Fruit fly (Drosophila melanogaster) whole organism, embryonic: ENCODE data around the gene Cat.

Experiments
- CG12769 ChIP-seq: fragments of 200-800 bp; sonication (Bioruptor generic); optimal IDR thresholded peaks from 2 replicates; lab custom pipeline; 2019; ENCODE audit warnings: missing biosample characterization, mild to moderate bottlenecking, missing genetic modification characterization, moderate library complexity
- CG17612 ChIP-seq: fragments of 200-800 bp; sonication (Bioruptor generic); IDR thresholded peaks from 2 replicates; pipeline ENCODE4 v1.3.6; 2022; ENCODE audit warnings: missing biosample characterization, missing genetic modification characterization
- CG42726 ChIP-seq: fragments of 200-800 bp; sonication (Bioruptor generic); IDR thresholded peaks from 2 replicates; pipeline ENCODE4 v1.3.6; 2022; ENCODE audit warnings: missing biosample characterization, missing genetic modification characterization; ENCODE audit not compliant: partially characterized antibody
- CG4730 ChIP-seq: fragments of 200-800 bp; sonication (Bioruptor generic); IDR thresholded peaks from 2 replicates; pipeline ENCODE4 v1.3.6; 2022; ENCODE audit warnings: missing biosample characterization, missing genetic modification characterization
- CG8089 ChIP-seq: fragments of 200-800 bp; sonication (Bioruptor generic); optimal IDR thresholded peaks from 3 replicates; lab custom pipeline; 2016; ENCODE audit warnings: missing biosample characterization, missing genetic modification characterization
- Deaf1 ChIP-seq: fragments of 200-800 bp; optimal IDR thresholded peaks from 3 replicates; lab custom pipeline; 2019; ENCODE audit warnings: missing biosample characterization, mild to moderate bottlenecking, missing genetic modification characterization, moderate library complexity
- Ravus ChIP-seq: fragments of 200-800 bp; sonication (Bioruptor generic); IDR thresholded peaks from 2 replicates; pipeline ENCODE4 v1.3.6; 2022; ENCODE audit warnings: missing biosample characterization, missing genetic modification characterization
- bbx ChIP-seq: fragments of 200-800 bp; sonication (Bioruptor generic); IDR thresholded peaks from 2 replicates; pipeline ENCODE4 v1.3.6; 2022; ENCODE audit warnings: missing biosample characterization, missing genetic modification characterization; ENCODE audit not compliant: partially characterized antibody
- danr ChIP-seq: fragments of 200-800 bp; sonication (Bioruptor generic); IDR thresholded peaks from 2 replicates; pipeline ENCODE4 v1.3.6; 2022; ENCODE audit warnings: missing biosample characterization, missing genetic modification characterization
- disco-r ChIP-seq: fragments of 200-800 bp; sonication (Bioruptor generic); optimal IDR thresholded peaks from 2 replicates; lab custom pipeline; 2016; ENCODE audit warnings: missing biosample characterization, missing genetic modification characterization
- sens ChIP-seq: fragments of 200-800 bp; sonication (Bioruptor generic); peaks from one replicate; lab custom pipeline; 2016; ENCODE audit warnings: missing biosample characterization, missing genetic modification characterization
- slou ChIP-seq: fragments of 200-800 bp; sonication (Bioruptor generic); optimal IDR thresholded peaks from 3 replicates; lab custom pipeline; 2016; ENCODE audit warnings: missing biosample characterization, missing genetic modification characterization
- zen ChIP-seq: fragments of 200-800 bp; sonication (Bioruptor generic); optimal IDR thresholded peaks from 3 replicates; lab custom pipeline; 2018; ENCODE audit warnings: missing biosample characterization, mild to moderate bottlenecking, missing genetic modification characterization, moderate library complexity

DNA sequence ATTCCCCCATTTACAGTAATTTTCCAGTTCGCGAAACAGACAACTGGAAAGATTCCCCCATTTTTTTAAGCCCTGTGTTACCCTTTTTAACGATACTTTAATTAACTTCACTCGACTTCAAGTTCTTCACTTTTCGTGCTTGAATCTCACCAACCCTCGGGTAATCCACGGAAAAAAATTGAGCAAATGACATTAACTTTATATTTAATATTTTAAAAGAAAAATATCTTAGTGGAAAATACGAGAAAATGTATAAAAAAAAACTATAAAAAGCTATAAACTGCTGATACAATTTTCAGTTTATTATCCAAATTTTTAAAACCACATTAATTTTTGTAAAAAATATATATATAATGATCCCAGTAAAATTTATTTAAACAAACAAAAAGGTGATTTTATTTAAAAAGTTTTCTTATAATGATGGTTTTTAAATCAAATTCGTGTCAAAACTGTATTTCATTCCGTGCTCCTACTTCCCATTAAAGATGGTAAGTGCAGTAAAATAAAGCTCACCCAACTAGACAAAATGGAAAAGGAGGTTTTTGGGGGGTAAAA is 22.8 kb upstream of the Cat start:
- TF ChIP-seq danr (GFP tag; lab: Robert Waterston, UW) (no peak), CG12769 (no peak), Ravus (GFP tag; lab: Robert Waterston, UW) (no peak), CG4730 (no peak), disco-r (GFP tag; lab: Kevin White, UChicago) (no peak), bbx (GFP tag; lab: Robert Waterston, UW) (no peak), CG8089 (GFP tag; lab: Kevin White, UChicago) (no peak), zen (tag; lab: Kevin White, UChicago) (no peak), slou (no peak), CG17612 (no peak), CG42726 (no peak), sens (no peak), Deaf1 (tag; lab: Kevin White, UChicago) (no peak)
